Worm (Caenorhabditis elegans) whole organism, L1 larva: ENCODE data around the gene F53C3.8.

Experiments used
- C16A3.4 ChIP-seq: fragments of 150-350 bp; optimal IDR thresholded peaks from 2 replicates; lab custom pipeline; 2014; ENCODE audit warnings: missing biosample characterization, missing genetic modification characterization
- C34B4.2 ChIP-seq: sonication (generic microtip); optimal IDR thresholded peaks from 2 replicates; lab custom pipeline; 2017; ENCODE audit warnings: mild to moderate bottlenecking, missing genetic modification characterization, missing compliant biosample characterization
- F16B12.6 ChIP-seq: fragments of 150-350 bp; optimal IDR thresholded peaks from 2 replicates; lab custom pipeline; 2014; ENCODE audit warnings: missing biosample characterization, missing genetic modification characterization
- Y116A8C.19 ChIP-seq: sonication (generic microtip); optimal IDR thresholded peaks from 2 replicates; lab custom pipeline; 2016; ENCODE audit warnings: missing compliant biosample characterization, missing genetic modification characterization, borderline replicate concordance
- aha-1 ChIP-seq: fragments of 150-350 bp; optimal IDR thresholded peaks from 2 replicates; lab custom pipeline; 2014; ENCODE audit warnings: missing biosample characterization, missing genetic modification characterization
- aly-2 ChIP-seq: fragments of 150-350 bp; optimal IDR thresholded peaks from 2 replicates; lab custom pipeline; 2014; ENCODE audit warnings: missing biosample characterization, missing genetic modification characterization
- ama-1 ChIP-seq: fragments of 150-350 bp; optimal IDR thresholded peaks from 2 replicates; lab custom pipeline; 2014
- blmp-1 ChIP-seq: fragments of 150-350 bp; optimal IDR thresholded peaks from 2 replicates; lab custom pipeline; 2014; ENCODE audit warnings: missing biosample characterization, missing genetic modification characterization
- ceh-63 ChIP-seq: fragments of 200-800 bp; sonication (Bioruptor generic); optimal IDR thresholded peaks from 2 replicates; lab custom pipeline; 2018; ENCODE audit warnings: mild to moderate bottlenecking, missing genetic modification characterization, missing compliant biosample characterization
- ceh-8 ChIP-seq: fragments of 200-800 bp; sonication (Bioruptor generic); optimal IDR thresholded peaks from 2 replicates; lab custom pipeline; 2018; ENCODE audit warnings: mild to moderate bottlenecking, missing genetic modification characterization, moderate library complexity, missing compliant biosample characterization
- ceh-82 ChIP-seq, 3 experiments: fragments of 150-350 bp in 1 of 3; sonication (generic microtip) in 2 of 3; optimal IDR thresholded peaks; 2 replicates each; lab custom pipeline; 2014 to 2017; ENCODE audit warnings: missing biosample characterization in 3 of 3, missing genetic modification characterization in 3 of 3
- ceh-90 ChIP-seq: sonication (generic microtip); optimal IDR thresholded peaks from 2 replicates; lab custom pipeline; 2016; ENCODE audit warnings: missing genetic modification characterization, missing compliant biosample characterization
- dpl-1 ChIP-seq, 3 experiments: fragments of 150-350 bp in 2 of 3; sonication (generic microtip) in 1 of 3; optimal IDR thresholded peaks; 2 replicates each; lab custom pipeline; 2014 to 2017; ENCODE audit warnings: missing biosample characterization in 3 of 3, missing genetic modification characterization in 3 of 3, missing genetic modification reagents in 3 of 3
- efl-1 ChIP-seq, 4 experiments: fragments of 150-350 bp; optimal IDR thresholded peaks in 3 of 4; peaks in 1 of 4; 1 replicate in 1 of 4; 2 replicates in 3 of 4; lab custom pipeline; 2014; ENCODE audit warnings: missing biosample characterization in 2 of 4, missing genetic modification characterization in 2 of 4, missing genetic modification reagents in 2 of 4
- efl-3 ChIP-seq: fragments of 200-800 bp; sonication (Bioruptor generic); optimal IDR thresholded peaks from 2 replicates; lab custom pipeline; 2018; ENCODE audit warnings: mild to moderate bottlenecking, missing genetic modification characterization, missing compliant biosample characterization
- elt-2 ChIP-seq: sonication (generic microtip); optimal IDR thresholded peaks from 2 replicates; lab custom pipeline; 2016; ENCODE audit warnings: missing genetic modification characterization, mild to moderate bottlenecking, inconsistent platforms, missing compliant biosample characterization, missing genetic modification reagents
- fkh-10 ChIP-seq: sonication (generic microtip); optimal IDR thresholded peaks from 2 replicates; lab custom pipeline; 2017; ENCODE audit warnings: missing biosample characterization, missing genetic modification reagents, missing genetic modification characterization
- hlh-4 ChIP-seq: sonication (generic microtip); optimal IDR thresholded peaks from 2 replicates; lab custom pipeline; 2016; ENCODE audit warnings: mild to moderate bottlenecking, missing genetic modification characterization, missing compliant biosample characterization
- hpl-2 ChIP-seq: fragments of 150-350 bp; optimal IDR thresholded peaks from 2 replicates; lab custom pipeline; 2014; ENCODE audit warnings: missing biosample characterization, missing genetic modification reagents, missing genetic modification characterization
- irx-1 ChIP-seq: sonication (generic microtip); optimal IDR thresholded peaks from 2 replicates; lab custom pipeline; 2016; ENCODE audit warnings: missing genetic modification characterization, missing compliant biosample characterization
- isw-1 ChIP-seq: fragments of 200-800 bp; sonication (Bioruptor generic); IDR thresholded peaks from 2 replicates; pipeline ENCODE4 v1.3.6; 2022; ENCODE audit warnings: missing genetic modification characterization, missing compliant biosample characterization
- jun-1 ChIP-seq: fragments of 150-350 bp; optimal IDR thresholded peaks from 2 replicates; lab custom pipeline; 2014; ENCODE audit warnings: missing biosample characterization, missing genetic modification reagents, missing genetic modification characterization
- lin-13 ChIP-seq: fragments of 150-350 bp; optimal IDR thresholded peaks from 2 replicates; lab custom pipeline; 2014; ENCODE audit warnings: missing biosample characterization, missing genetic modification reagents, missing genetic modification characterization
- lin-14 ChIP-seq: fragments of 200-800 bp; sonication (Bioruptor generic); optimal IDR thresholded peaks from 2 replicates; lab custom pipeline; 2018; ENCODE audit warnings: mild to moderate bottlenecking, missing genetic modification characterization, moderate library complexity, missing compliant biosample characterization
- lin-15B ChIP-seq: fragments of 150-350 bp; sonication (generic microtip); optimal IDR thresholded peaks from 3 replicates; lab custom pipeline; 2014; ENCODE audit warnings: missing biosample characterization, missing genetic modification characterization
- mab-9 ChIP-seq: fragments of 200-800 bp; sonication (Bioruptor generic); IDR thresholded peaks from 2 replicates; pipeline ENCODE4 v1.3.6; 2022; ENCODE audit warnings: missing genetic modification reagents, missing genetic modification characterization, missing compliant biosample characterization
- mdl-1 ChIP-seq, 2 experiments: fragments of 150-350 bp; optimal IDR thresholded peaks; 2 replicates each; lab custom pipeline; 2014 to 2017; ENCODE audit warnings: missing biosample characterization in 2 of 2, missing genetic modification characterization in 2 of 2, inconsistent platforms in 1 of 2
- mef-2 ChIP-seq: fragments of 150-350 bp; optimal IDR thresholded peaks from 2 replicates; lab custom pipeline; 2014; ENCODE audit warnings: missing biosample characterization, missing genetic modification characterization
- mep-1 ChIP-seq: fragments of 150-350 bp; optimal IDR thresholded peaks from 2 replicates; lab custom pipeline; 2014; ENCODE audit warnings: missing biosample characterization, missing genetic modification characterization
- nhr-19 ChIP-seq: fragments of 200-800 bp; sonication (Bioruptor generic); conservative IDR thresholded peaks from 2 replicates; pipeline ENCODE4 v1.3.6; 2022; ENCODE audit warnings: missing genetic modification characterization, missing compliant biosample characterization
- nhr-28 ChIP-seq: fragments of 150-350 bp; optimal IDR thresholded peaks from 2 replicates; lab custom pipeline; 2014; ENCODE audit warnings: missing biosample characterization, missing genetic modification characterization
- nhr-47 ChIP-seq: sonication (generic microtip); optimal IDR thresholded peaks from 2 replicates; lab custom pipeline; 2016; ENCODE audit warnings: mild to moderate bottlenecking, missing genetic modification characterization, moderate library complexity, missing compliant biosample characterization
- nhr-77 ChIP-seq: fragments of 150-350 bp; optimal IDR thresholded peaks from 2 replicates; lab custom pipeline; 2014; ENCODE audit warnings: missing biosample characterization, missing genetic modification characterization
- nhr-90 ChIP-seq: sonication (generic microtip); optimal IDR thresholded peaks from 2 replicates; lab custom pipeline; 2016; ENCODE audit warnings: mild to moderate bottlenecking, missing genetic modification characterization, missing compliant biosample characterization; ENCODE audit not compliant: poor library complexity
- pag-3 ChIP-seq: sonication (generic microtip); optimal IDR thresholded peaks from 2 replicates; lab custom pipeline; 2017; ENCODE audit warnings: missing genetic modification characterization, mild to moderate bottlenecking, missing compliant biosample characterization, antibody characterized with exemption, borderline replicate concordance; ENCODE audit not compliant: insufficient read depth
- pax-3 ChIP-seq: fragments of 200-800 bp; sonication (Bioruptor generic); optimal IDR thresholded peaks from 2 replicates; lab custom pipeline; 2018; ENCODE audit warnings: mild to moderate bottlenecking, missing genetic modification characterization, moderate library complexity, missing compliant biosample characterization
- pqm-1 ChIP-seq: sonication (generic microtip); optimal IDR thresholded peaks from 3 replicates; lab custom pipeline; 2017; ENCODE audit warnings: missing biosample characterization, missing genetic modification characterization
- rnt-1 ChIP-seq: sonication (generic microtip); optimal IDR thresholded peaks from 2 replicates; lab custom pipeline; 2016; ENCODE audit warnings: mild to moderate bottlenecking, missing genetic modification characterization, moderate library complexity, missing compliant biosample characterization
- sox-4 ChIP-seq: sonication (generic microtip); optimal IDR thresholded peaks from 2 replicates; lab custom pipeline; 2016; ENCODE audit warnings: missing genetic modification characterization, missing compliant biosample characterization
- sptf-1 ChIP-seq: fragments of 150-350 bp; optimal IDR thresholded peaks from 2 replicates; lab custom pipeline; 2014; ENCODE audit warnings: missing biosample characterization, missing genetic modification characterization
- sup-37 ChIP-seq: fragments of 200-800 bp; sonication (Bioruptor generic); optimal IDR thresholded peaks from 2 replicates; lab custom pipeline; 2018; ENCODE audit warnings: mild to moderate bottlenecking, missing genetic modification characterization, missing compliant biosample characterization
- swsn-7 ChIP-seq: sonication (generic microtip); optimal IDR thresholded peaks from 2 replicates; lab custom pipeline; 2016; ENCODE audit warnings: missing genetic modification characterization, missing compliant biosample characterization
- tbx-2 ChIP-seq: sonication (generic microtip); optimal IDR thresholded peaks from 2 replicates; lab custom pipeline; 2016; ENCODE audit warnings: missing genetic modification characterization, missing compliant biosample characterization
- tlp-1 ChIP-seq: fragments of 150-350 bp; optimal IDR thresholded peaks from 2 replicates; lab custom pipeline; 2014; ENCODE audit warnings: missing biosample characterization, missing genetic modification characterization
- unc-30 ChIP-seq: sonication (generic microtip); optimal IDR thresholded peaks from 2 replicates; lab custom pipeline; 2017; ENCODE audit warnings: missing biosample characterization, missing genetic modification characterization
- unc-86 ChIP-seq: sonication (generic microtip); optimal IDR thresholded peaks from 2 replicates; lab custom pipeline; 2016; ENCODE audit warnings: missing genetic modification characterization, missing compliant biosample characterization
- vab-15 ChIP-seq: sonication (generic microtip); optimal IDR thresholded peaks from 2 replicates; lab custom pipeline; 2017; ENCODE audit warnings: missing genotype, mild to moderate bottlenecking, missing genetic modification characterization, missing compliant biosample characterization
- zag-1 ChIP-seq: fragments of 150-350 bp; optimal IDR thresholded peaks from 2 replicates; lab custom pipeline; 2014; ENCODE audit warnings: missing biosample characterization, missing genetic modification characterization
- zip-4 ChIP-seq: fragments of 200-800 bp; sonication (Bioruptor generic); optimal IDR thresholded peaks from 2 replicates; lab custom pipeline; 2018; ENCODE audit warnings: mild to moderate bottlenecking, missing genetic modification characterization, moderate library complexity, missing compliant biosample characterization
- ztf-11 ChIP-seq, 2 experiments: sonication (generic microtip); optimal IDR thresholded peaks; 2 replicates each; lab custom pipeline; 2016 to 2017; ENCODE audit warnings: missing genetic modification characterization in 2 of 2, missing biosample characterization in 1 of 2, missing compliant biosample characterization in 1 of 2
- ztf-4 ChIP-seq: fragments of 150-350 bp; optimal IDR thresholded peaks from 2 replicates; lab custom pipeline; 2014; ENCODE audit warnings: missing biosample characterization, missing genetic modification characterization

F53C3.8 gene

DNA sequence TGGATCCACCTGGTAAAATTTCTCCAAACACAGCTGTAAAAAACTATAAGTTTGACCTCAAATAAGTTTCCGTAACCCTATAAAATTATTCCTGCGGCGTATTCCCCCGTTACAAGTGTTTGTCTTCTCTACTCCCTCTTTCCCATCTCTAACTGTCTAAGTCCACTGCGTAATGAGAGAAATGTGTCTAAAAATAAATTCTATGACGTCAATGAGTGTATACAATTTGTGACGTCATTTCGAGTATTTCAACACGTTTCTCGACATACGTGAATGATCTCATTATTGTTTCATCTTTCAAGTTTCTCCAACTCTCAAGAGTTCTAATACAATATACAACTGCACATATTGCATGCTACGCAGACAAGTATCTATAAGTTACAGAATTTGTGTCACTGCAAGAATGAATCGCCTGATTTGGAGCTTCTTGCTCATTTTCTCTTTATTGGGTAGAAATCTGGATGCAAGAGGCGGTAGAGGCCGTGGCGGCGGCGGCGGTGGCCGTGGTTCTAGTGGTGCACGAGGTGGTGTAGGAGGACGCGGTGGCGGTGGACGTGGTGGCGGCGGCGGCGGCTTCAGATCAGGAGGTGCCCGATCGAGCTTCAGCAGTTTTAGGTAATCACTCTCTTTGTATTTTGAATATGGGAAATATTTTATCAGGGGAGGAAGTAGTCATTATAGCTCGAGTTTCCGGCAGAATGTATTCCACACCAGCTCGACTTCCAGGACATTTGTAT, 6.7 kb downstream of the F53C3.8 start, which contains the start of gene F53C3.6 (continued):
- TF ChIP-seq sptf-1 (tag; lab: Kevin White, UChicago) (no peak), Y116A8C.19 (no peak), aha-1 (tag; lab: Kevin White, UChicago) (no peak), mep-1 (tag; lab: Kevin White, UChicago) (peak; percentile 71), pqm-1 (tag; lab: Kevin White, UChicago) (no peak), vab-15 (tag; lab: Kevin White, UChicago) (no peak), dpl-1 (GFP tag; optimal IDR thresholded peaks at IDR 0.05; lab: Kevin White, UChicago) (peak in 2 of 3 experiments; percentile 30 to 38), lin-13 (peak; percentile 51), tlp-1 (no peak), jun-1 (peak; percentile 28), pax-3 (tag; lab: Kevin White, UChicago) (peak; percentile 11), mab-9 (GFP tag; lab: Robert Waterston, UW) (no peak), C16A3.4 (tag; lab: Kevin White, UChicago) (peak; percentile 26), ceh-8 (GFP tag; lab: Kevin White, UChicago) (peak; percentile 77), ceh-82 (tag; optimal IDR thresholded peaks at IDR 0.05; lab: Kevin White, UChicago) (peak in 2 of 3 experiments; percentile 36 to 67), nhr-77 (peak; percentile 51), sox-4 (tag; lab: Kevin White, UChicago) (peak; percentile 48), hpl-2 (GFP tag; lab: Kevin White, UChicago) (no peak), mdl-1 (tag; optimal IDR thresholded peaks at IDR 0.05; lab: Kevin White, UChicago) (peak in 1 of 2 experiments; percentile 55), zip-4 (GFP tag; lab: Kevin White, UChicago) (peak; percentile 42), sup-37 (no peak), ztf-4 (tag; lab: Kevin White, UChicago) (peak; percentile 60), rnt-1 (peak; percentile 37), unc-30 (no peak), efl-1 (optimal IDR thresholded peaks at IDR 0.05; lab: Kevin White, UChicago) (peak; percentile 63 to 67), efl-1 (GFP tag; optimal IDR thresholded peaks at IDR 0.05 in 1 of 2; lab: Kevin White, UChicago) (peak; percentile 42 to 87), C34B4.2 (tag; lab: Kevin White, UChicago) (no peak), pag-3 (tag; lab: Kevin White, UChicago) (no peak), isw-1 (peak; percentile 48; the same call in 1 of the 2 replicates), aly-2 (tag; lab: Kevin White, UChicago) (no peak), mef-2 (tag; lab: Kevin White, UChicago) (peak; percentile 98), lin-14 (GFP tag; lab: Kevin White, UChicago) (peak; percentile 95), irx-1 (tag; lab: Kevin White, UChicago) (peak; percentile 44), nhr-19 (GFP tag; lab: Robert Waterston, UW) (peak; percentile 53), efl-3 (GFP tag; lab: Kevin White, UChicago) (no peak), zag-1 (tag; lab: Kevin White, UChicago) (no peak), ceh-63 (GFP tag; lab: Kevin White, UChicago) (no peak), tbx-2 (peak; percentile 65), swsn-7 (tag; lab: Kevin White, UChicago) (peak; percentile 69), hlh-4 (tag; lab: Kevin White, UChicago) (no peak), nhr-47 (tag; lab: Kevin White, UChicago) (peak; percentile 81), F16B12.6 (tag; lab: Kevin White, UChicago) (no peak), blmp-1 (tag; lab: Kevin White, UChicago) (peak; percentile 41), nhr-28 (no peak), unc-86 (tag; lab: Kevin White, UChicago) (peak; percentile 67), ama-1 (lab: Kevin White, UChicago) (no peak), ztf-11 (tag; optimal IDR thresholded peaks at IDR 0.05; lab: Kevin White, UChicago) (no peak), lin-15B (tag; lab: Kevin White, UChicago) (no peak), elt-2 (tag; lab: Kevin White, UChicago) (peak; percentile 4), fkh-10 (GFP tag; lab: Kevin White, UChicago) (no peak), nhr-90 (peak; percentile 21), ceh-90 (no peak)
